Fruit fly (Drosophila melanogaster): ENCODE data around the gene CG42676.

DNA sequence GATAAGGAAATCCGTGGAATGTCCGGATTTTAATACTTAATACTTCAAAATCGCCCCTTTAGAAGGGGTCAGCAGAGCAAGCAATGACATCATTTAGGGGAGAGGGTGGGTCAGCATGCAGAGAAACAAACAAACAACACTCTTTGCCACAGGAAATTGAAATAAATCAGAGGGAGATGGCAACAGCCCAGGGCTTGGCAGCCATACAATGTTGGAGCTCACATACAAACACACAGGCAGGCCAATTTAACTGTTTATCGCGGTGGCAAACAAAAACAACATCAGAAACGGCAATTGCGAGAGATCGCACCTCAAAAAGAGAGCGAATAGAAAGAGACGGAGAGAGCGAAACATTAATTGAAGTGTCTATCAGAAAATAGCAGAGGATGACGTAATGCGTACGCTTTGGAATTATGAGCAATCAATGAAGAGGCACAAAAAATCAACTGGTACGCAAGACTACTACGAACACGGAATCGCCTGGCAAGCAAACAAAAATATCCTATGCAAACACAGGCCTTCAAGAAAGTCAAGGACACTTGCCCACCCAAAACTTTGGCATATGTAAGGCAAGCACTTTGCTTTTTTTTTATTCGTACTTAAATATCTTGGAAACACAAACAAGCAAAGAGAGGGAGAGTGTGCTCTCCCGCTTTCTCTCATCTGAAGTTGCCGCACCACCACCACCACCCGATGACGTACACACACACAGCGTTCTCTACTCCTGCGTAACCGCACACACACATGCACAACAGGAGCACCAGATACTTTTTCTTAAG lies 8.6 kb upstream of the CG42676 start:
- TF ChIP-seq CTCF (optimal IDR thresholded peaks at IDR 0.05) (no peak), CG8478 (optimal IDR thresholded peaks at IDR 0.05) (no peak)
